Worm (Caenorhabditis elegans) whole organism, L4/young adult: ENCODE measurements around the gene ZK856.14.

Experiments used
- W03F9.2 ChIP-seq: fragments of 150-350 bp; optimal IDR thresholded peaks from 2 replicates; lab custom pipeline; 2014; ENCODE audit warnings: missing biosample characterization, missing genetic modification characterization
- dao-5 ChIP-seq: sonication (generic microtip); optimal IDR thresholded peaks from 2 replicates; lab custom pipeline; 2016; ENCODE audit warnings: missing genotype, missing genetic modification characterization, moderate library complexity, missing compliant biosample characterization
- him-1 ChIP-seq: sonication (generic microtip); optimal IDR thresholded peaks from 2 replicates; lab custom pipeline; 2016; ENCODE audit warnings: missing genotype, missing genetic modification reagents, missing genetic modification characterization, missing compliant biosample characterization

- TF ChIP-seq dao-5 (tag; lab: Kevin White, UChicago) (no peak), him-1 (tag; lab: Kevin White, UChicago) (no peak), W03F9.2 (tag; lab: Kevin White, UChicago) (no peak)
These were observed 26.3 kb downstream of the ZK856.14 start, which contains the start of gene C12D8.9 for ce11 chrV:10243105-10243504.
